Worm (Caenorhabditis elegans) whole organism, mixed stage, embryonic: ENCODE data around the gene F11C1.10.

Experiments
- ces-1 ChIP-seq: fragments of 150-350 bp; optimal IDR thresholded peaks from 2 replicates; lab custom pipeline; 2014; ENCODE audit warnings: missing biosample characterization, missing genetic modification reagents, missing genetic modification characterization
- elt-1 ChIP-seq: sonication (generic microtip); optimal IDR thresholded peaks from 2 replicates; lab custom pipeline; 2017; ENCODE audit warnings: missing genetic modification characterization, mild to moderate bottlenecking, missing compliant biosample characterization, antibody characterized with exemption, moderate library complexity, borderline replicate concordance; ENCODE audit not compliant: insufficient read depth
- mab-5 ChIP-seq: fragments of 150-350 bp; optimal IDR thresholded peaks from 2 replicates; lab custom pipeline; 2014; ENCODE audit warnings: missing biosample characterization, missing genetic modification characterization
- nhr-28 ChIP-seq: fragments of 150-350 bp; optimal IDR thresholded peaks from 2 replicates; lab custom pipeline; 2014; ENCODE audit warnings: missing biosample characterization, missing genetic modification characterization
- nhr-76 ChIP-seq: sonication (generic microtip); optimal IDR thresholded peaks from 2 replicates; lab custom pipeline; 2017; ENCODE audit warnings: missing biosample characterization, missing genetic modification characterization
- snpc-4 ChIP-seq: fragments of 150-350 bp; optimal IDR thresholded peaks from 2 replicates; lab custom pipeline; 2014; ENCODE audit warnings: missing biosample characterization, missing genetic modification characterization
- ztf-11 ChIP-seq: fragments of 150-350 bp; optimal IDR thresholded peaks from 2 replicates; lab custom pipeline; 2014; ENCODE audit warnings: missing biosample characterization, missing genetic modification characterization

DNA sequence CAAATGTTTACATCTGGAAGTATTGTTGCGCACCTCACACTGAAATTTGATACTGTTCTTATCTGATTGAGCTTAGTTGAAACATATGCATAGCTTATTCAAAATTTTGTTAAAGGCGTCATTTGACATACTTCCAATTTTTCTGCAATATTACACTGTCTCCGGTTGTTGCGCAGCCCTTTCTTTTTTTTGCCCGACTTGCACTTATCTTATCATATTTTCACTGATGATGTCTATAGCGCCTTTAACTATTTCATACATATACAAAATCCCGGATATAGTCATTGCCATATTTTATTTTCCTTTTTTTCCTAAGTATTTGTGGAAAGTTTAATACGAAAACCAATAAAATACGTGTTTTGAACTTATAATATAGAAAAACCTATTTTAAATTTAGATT is 29.9 kb downstream of the F11C1.10 start:
- TF ChIP-seq ces-1 (no peak), mab-5 (tag; lab: Kevin White, UChicago) (no peak), nhr-76 (tag; lab: Kevin White, UChicago) (no peak), ztf-11 (tag; lab: Kevin White, UChicago) (no peak), elt-1 (tag; lab: Kevin White, UChicago) (no peak), snpc-4 (tag; lab: Kevin White, UChicago) (no peak), nhr-28 (no peak)
